Fruit fly (Drosophila melanogaster) whole organism, embryonic: Measurements from ENCODE around the gene SCCRO.

Source experiments
- CG12219 ChIP-seq: fragments of 200-800 bp; sonication (Bioruptor generic); optimal IDR thresholded peaks from 3 replicates; lab custom pipeline; 2018; ENCODE audit warnings: missing biosample characterization, mild to moderate bottlenecking, missing genetic modification characterization
- CG1233 ChIP-seq: fragments of 200-800 bp; sonication (Bioruptor generic); optimal IDR thresholded peaks from 4 replicates; lab custom pipeline; 2018; ENCODE audit warnings: missing biosample characterization, mild to moderate bottlenecking, missing genetic modification characterization
- CG30020 ChIP-seq: fragments of 200-800 bp; optimal IDR thresholded peaks from 2 replicates; lab custom pipeline; 2019; ENCODE audit warnings: missing biosample characterization, mild to moderate bottlenecking, missing genetic modification characterization, moderate library complexity
- Dll ChIP-seq: fragments of 200-800 bp; sonication (Bioruptor generic); IDR thresholded peaks from 4 replicates; pipeline ENCODE4 v1.3.6; 2022; ENCODE audit warnings: missing biosample characterization, missing genetic modification characterization; ENCODE audit not compliant: partially characterized antibody
- E2f1 ChIP-seq: fragments of 200-800 bp; sonication (Bioruptor generic); IDR thresholded peaks from 2 replicates; pipeline ENCODE4 v1.3.6; 2022; ENCODE audit warnings: missing biosample characterization, missing genetic modification characterization
- Fer3 ChIP-seq: fragments of 200-800 bp; sonication (Bioruptor generic); optimal IDR thresholded peaks from 2 replicates; lab custom pipeline; 2018; ENCODE audit warnings: missing biosample characterization, mild to moderate bottlenecking, missing genetic modification characterization, moderate library complexity
- Mad ChIP-seq: fragments of 200-800 bp; sonication (Bioruptor generic); optimal IDR thresholded peaks from 2 replicates; lab custom pipeline; 2016; ENCODE audit warnings: missing biosample characterization, missing genetic modification characterization
- Neu2 ChIP-seq: fragments of 200-800 bp; sonication (Bioruptor generic); optimal IDR thresholded peaks from 3 replicates; lab custom pipeline; 2016; ENCODE audit warnings: missing biosample characterization, missing genetic modification characterization, borderline replicate concordance
- amos ChIP-seq: fragments of 200-800 bp; sonication (Bioruptor generic); IDR thresholded peaks from 2 replicates; pipeline ENCODE4 v1.3.6; 2022; ENCODE audit warnings: missing biosample characterization, missing genetic modification characterization; ENCODE audit not compliant: partially characterized antibody
- btn ChIP-seq: fragments of 200-800 bp; sonication (Bioruptor generic); optimal IDR thresholded peaks from 2 replicates; lab custom pipeline; 2016; ENCODE audit warnings: missing biosample characterization, missing genetic modification characterization
- insv ChIP-seq, 2 experiments: fragments of 200-800 bp; sonication (Bioruptor generic); optimal IDR thresholded peaks; 3 replicates each; lab custom pipeline; 2016 to 2018; ENCODE audit warnings: missing biosample characterization in 2 of 2, missing genetic modification characterization in 2 of 2
- nerfin-1 ChIP-seq: fragments of 200-800 bp; sonication (Bioruptor generic); optimal IDR thresholded peaks from 3 replicates; lab custom pipeline; 2019; ENCODE audit warnings: missing biosample characterization, mild to moderate bottlenecking, missing genetic modification characterization, moderate library complexity

- TF ChIP-seq Neu2 (GFP tag; lab: Kevin White, UChicago): no peak
- no peak for TF ChIP-seq nerfin-1
- TF ChIP-seq Dll (GFP tag; lab: Robert Waterston, UW): peak; percentile 46; the same call in 2 of the 4 replicates
- TF ChIP-seq CG1233 (GFP tag; lab: Kevin White, UChicago): no peak
- no peak for TF ChIP-seq Fer3 (tag; lab: Kevin White, UChicago)
- no peak for TF ChIP-seq E2f1 (GFP tag; lab: Robert Waterston, UW)
- TF ChIP-seq CG30020 (tag; lab: Kevin White, UChicago): no peak
- TF ChIP-seq CG12219 (GFP tag; lab: Kevin White, UChicago): no peak
- no peak for TF ChIP-seq Mad (GFP tag; lab: Kevin White, UChicago)
- TF ChIP-seq btn (GFP tag; lab: Kevin White, UChicago): no peak
- no peak for TF ChIP-seq amos (GFP tag; lab: Robert Waterston, UW)
- no peak for TF ChIP-seq insv (GFP tag; optimal IDR thresholded peaks at IDR 0.05; lab: Kevin White, UChicago)
These were observed 13.1 kb downstream of the SCCRO start, which contains the start of gene Ufsp2 for dm6 chr3L:15576357-15576756.
